Worm (Caenorhabditis elegans) whole organism, late embryonic: ENCODE results near the gene dhs-18.

ENCODE experiments used
- C08G9.2 ChIP-seq: sonication (generic microtip); optimal IDR thresholded peaks from 2 replicates; lab custom pipeline; 2016; ENCODE audit warnings: mild to moderate bottlenecking, missing genetic modification characterization, moderate library complexity, missing compliant biosample characterization
- F13H6.1 ChIP-seq: sonication (generic microtip); optimal IDR thresholded peaks from 2 replicates; lab custom pipeline; 2016; ENCODE audit warnings: missing genetic modification characterization, missing compliant biosample characterization
- K02D7.2 ChIP-seq: sonication (generic microtip); optimal IDR thresholded peaks from 2 replicates; lab custom pipeline; 2017; ENCODE audit warnings: mild to moderate bottlenecking, missing genetic modification characterization, missing compliant biosample characterization
- ahr-1 ChIP-seq: sonication (generic microtip); optimal IDR thresholded peaks from 2 replicates; lab custom pipeline; 2016; ENCODE audit warnings: missing genetic modification characterization, missing compliant biosample characterization
- ama-1 ChIP-seq: fragments of 150-350 bp; optimal IDR thresholded peaks from 2 replicates; lab custom pipeline; 2014
- ceh-14 ChIP-seq: sonication (generic microtip); optimal IDR thresholded peaks from 2 replicates; lab custom pipeline; 2016; ENCODE audit warnings: missing genotype, missing genetic modification characterization, missing compliant biosample characterization
- ceh-18 ChIP-seq: sonication (generic microtip); optimal IDR thresholded peaks from 2 replicates; lab custom pipeline; 2016; ENCODE audit warnings: missing genetic modification characterization, missing compliant biosample characterization
- ceh-19 ChIP-seq: fragments of 200-800 bp; sonication (Bioruptor generic); optimal IDR thresholded peaks from 2 replicates; lab custom pipeline; 2018; ENCODE audit warnings: mild to moderate bottlenecking, missing genetic modification characterization, missing compliant biosample characterization
- ceh-34 ChIP-seq: sonication (generic microtip); optimal IDR thresholded peaks from 2 replicates; lab custom pipeline; 2016; ENCODE audit warnings: mild to moderate bottlenecking, missing genetic modification characterization, missing compliant biosample characterization
- ceh-45 ChIP-seq: fragments of 200-800 bp; sonication (Bioruptor generic); IDR thresholded peaks from 2 replicates; pipeline ENCODE4 v1.3.6; 2022; ENCODE audit warnings: missing genetic modification reagents, missing genetic modification characterization, missing compliant biosample characterization
- elt-2 ChIP-seq: sonication (generic microtip); optimal IDR thresholded peaks from 2 replicates; lab custom pipeline; 2016; ENCODE audit warnings: missing genetic modification reagents, missing genetic modification characterization, missing compliant biosample characterization
- elt-4 ChIP-seq: sonication (generic microtip); optimal IDR thresholded peaks from 2 replicates; lab custom pipeline; 2016; ENCODE audit warnings: missing genetic modification characterization, missing compliant biosample characterization
- eyg-1 ChIP-seq: sonication (generic microtip); optimal IDR thresholded peaks from 2 replicates; lab custom pipeline; 2016; ENCODE audit warnings: missing genotype, missing genetic modification characterization, missing compliant biosample characterization
- fkh-10 ChIP-seq: fragments of 150-350 bp; optimal IDR thresholded peaks from 2 replicates; lab custom pipeline; 2014; ENCODE audit warnings: missing biosample characterization, missing genetic modification reagents, missing genetic modification characterization
- gmeb-2 ChIP-seq: sonication (generic microtip); optimal IDR thresholded peaks from 2 replicates; lab custom pipeline; 2016; ENCODE audit warnings: missing genetic modification characterization, inconsistent platforms, missing compliant biosample characterization
- hlh-13 ChIP-seq: fragments of 200-800 bp; sonication (Bioruptor generic); optimal IDR thresholded peaks from 2 replicates; lab custom pipeline; 2018; ENCODE audit warnings: mild to moderate bottlenecking, missing genetic modification characterization, missing compliant biosample characterization
- hlh-15 ChIP-seq: sonication (generic microtip); optimal IDR thresholded peaks from 2 replicates; lab custom pipeline; 2016; ENCODE audit warnings: missing genetic modification characterization, missing compliant biosample characterization
- hlh-6 ChIP-seq: sonication (generic microtip); optimal IDR thresholded peaks from 2 replicates; lab custom pipeline; 2016; ENCODE audit warnings: missing genotype, missing genetic modification characterization, missing compliant biosample characterization
- lim-6 ChIP-seq: sonication (generic microtip); optimal IDR thresholded peaks from 2 replicates; lab custom pipeline; 2016; ENCODE audit warnings: missing genetic modification characterization, missing compliant biosample characterization
- madf-2 ChIP-seq: sonication (generic microtip); optimal IDR thresholded peaks from 2 replicates; lab custom pipeline; 2017; ENCODE audit warnings: missing genetic modification characterization, missing compliant biosample characterization
- nfya-1 ChIP-seq: sonication (generic microtip); optimal IDR thresholded peaks from 2 replicates; lab custom pipeline; 2017; ENCODE audit warnings: missing genetic modification characterization, mild to moderate bottlenecking, missing compliant biosample characterization, antibody characterized with exemption, moderate library complexity
- nhr-11 ChIP-seq: fragments of 150-350 bp; optimal IDR thresholded peaks from 2 replicates; lab custom pipeline; 2014; ENCODE audit warnings: missing biosample characterization, missing genetic modification characterization
- npax-4 ChIP-seq: sonication (generic microtip); optimal IDR thresholded peaks from 2 replicates; lab custom pipeline; 2016; ENCODE audit warnings: missing genetic modification characterization, missing compliant biosample characterization
- odd-2 ChIP-seq: sonication (generic microtip); optimal IDR thresholded peaks from 2 replicates; lab custom pipeline; 2017; ENCODE audit warnings: antibody characterized with exemption, mild to moderate bottlenecking, missing genetic modification characterization, missing compliant biosample characterization
- pat-9 ChIP-seq: fragments of 200-800 bp; sonication (Bioruptor generic); optimal IDR thresholded peaks from 2 replicates; lab custom pipeline; 2018; ENCODE audit warnings: mild to moderate bottlenecking, missing genetic modification characterization, moderate library complexity, missing compliant biosample characterization
- pax-1 ChIP-seq: fragments of 150-350 bp; optimal IDR thresholded peaks from 2 replicates; lab custom pipeline; 2014; ENCODE audit warnings: missing biosample characterization, missing genetic modification characterization
- pha-2 ChIP-seq: sonication (generic microtip); optimal IDR thresholded peaks from 2 replicates; lab custom pipeline; 2017; ENCODE audit warnings: mild to moderate bottlenecking, missing genetic modification characterization, missing compliant biosample characterization
- pha-4 ChIP-seq: fragments of 150-350 bp; optimal IDR thresholded peaks from 2 replicates; lab custom pipeline; 2018; ENCODE audit warnings: missing biosample characterization, missing genetic modification reagents, missing genetic modification characterization
- pqm-1 ChIP-seq: sonication (generic microtip); optimal IDR thresholded peaks from 2 replicates; lab custom pipeline; 2016; ENCODE audit warnings: missing genetic modification characterization, missing compliant biosample characterization
- tbx-2 ChIP-seq: sonication (generic microtip); optimal IDR thresholded peaks from 2 replicates; lab custom pipeline; 2016; ENCODE audit warnings: missing genetic modification characterization, missing compliant biosample characterization
- tbx-7 ChIP-seq: sonication (generic microtip); optimal IDR thresholded peaks from 2 replicates; lab custom pipeline; 2016; ENCODE audit warnings: missing genotype, missing genetic modification characterization, missing compliant biosample characterization
- ttx-3 ChIP-seq: sonication (generic microtip); optimal IDR thresholded peaks from 2 replicates; lab custom pipeline; 2016; ENCODE audit warnings: missing genetic modification reagents, missing genetic modification characterization, missing compliant biosample characterization
- unc-3 ChIP-seq, 2 experiments: fragments of 200-800 bp in 1 of 2; sonication (Bioruptor generic) in 1 of 2; sonication (generic microtip) in 1 of 2; conservative IDR thresholded peaks in 1 of 2; optimal IDR thresholded peaks in 1 of 2; 2 replicates each; pipeline versions ENCODE4 v1.3.6 to Lab custom; 2016 to 2022; ENCODE audit warnings: missing compliant biosample characterization in 2 of 2, missing genetic modification characterization in 2 of 2, missing genetic modification reagents in 1 of 2
- unc-42 ChIP-seq: sonication (generic microtip); optimal IDR thresholded peaks from 2 replicates; lab custom pipeline; 2016; ENCODE audit warnings: missing genotype, missing genetic modification characterization, missing compliant biosample characterization
- ztf-16 ChIP-seq: sonication (generic microtip); optimal IDR thresholded peaks from 2 replicates; lab custom pipeline; 2017; ENCODE audit warnings: missing genetic modification characterization, missing compliant biosample characterization

Gene dhs-18

ce11 chrV:11012419-11012818, 34.2 kb downstream of the dhs-18 start, which contains the start of gene C13G3.1:
Gene C13G3.1 (minus strand): TSS chrV:11012465.
- no peak for TF ChIP-seq ttx-3 (tag; lab: Kevin White, UChicago)
- TF ChIP-seq ceh-18, result no peak

ce11 chrV:11011807-11012206, 34.8 kb downstream of the dhs-18 start:
- TF ChIP-seq C08G9.2 (tag; lab: Kevin White, UChicago) (no peak), odd-2 (tag; lab: Kevin White, UChicago) (no peak), ceh-19 (GFP tag; lab: Kevin White, UChicago) (no peak), ceh-14 (tag; lab: Kevin White, UChicago) (no peak), unc-42 (tag; lab: Kevin White, UChicago) (no peak), elt-4 (no peak), ahr-1 (tag; lab: Kevin White, UChicago) (no peak), tbx-2 (tag; lab: Kevin White, UChicago) (no peak), lim-6 (tag; lab: Kevin White, UChicago) (no peak), madf-2 (tag; lab: Kevin White, UChicago) (no peak), pax-1 (tag; lab: Kevin White, UChicago) (no peak), F13H6.1 (tag; lab: Kevin White, UChicago) (no peak), eyg-1 (no peak), npax-4 (tag; lab: Kevin White, UChicago) (no peak), ceh-45 (GFP tag; lab: Robert Waterston, UW) (no peak), ztf-16 (tag; lab: Kevin White, UChicago) (no peak), pqm-1 (tag; lab: Kevin White, UChicago) (no peak), ceh-34 (tag; lab: Kevin White, UChicago) (no peak)

ce11 chrV:11010768-11011167, 35.9 kb downstream of the dhs-18 start:
- no peak for TF ChIP-seq pha-2 (tag; lab: Kevin White, UChicago)
- TF ChIP-seq ceh-45 (GFP tag; lab: Robert Waterston, UW), result no peak
- no peak for TF ChIP-seq nhr-11 (tag; lab: Kevin White, UChicago)
- TF ChIP-seq odd-2 (tag; lab: Kevin White, UChicago), result no peak
- TF ChIP-seq nfya-1 (tag; lab: Kevin White, UChicago), result no peak
- TF ChIP-seq ceh-14 (tag; lab: Kevin White, UChicago), result no peak
- TF ChIP-seq hlh-15 (tag; lab: Kevin White, UChicago), result no peak
- TF ChIP-seq C08G9.2 (tag; lab: Kevin White, UChicago), result no peak
- TF ChIP-seq pha-4 (tag; lab: Kevin White, UChicago), result no peak
- no peak for TF ChIP-seq hlh-6 (tag; lab: Kevin White, UChicago)
- TF ChIP-seq hlh-13 (GFP tag; lab: Kevin White, UChicago), result no peak
- TF ChIP-seq, all 69 proteins: peak for 0

ce11 chrV:11009124-11009524, 37.5 kb downstream of the dhs-18 start:
- TF ChIP-seq elt-2 (tag; lab: Kevin White, UChicago) (peak; percentile 84), pha-2 (tag; lab: Kevin White, UChicago) (no peak)

- TF ChIP-seq nhr-11 (tag; lab: Kevin White, UChicago) (no peak), elt-2 (tag; lab: Kevin White, UChicago) (peak; percentile 54)
- TF ChIP-seq, all 69 proteins: peak for 1
These were observed 39.0 kb downstream of the dhs-18 start for ce11 chrV:11007651-11008050.

ce11 chrV:11004094-11004493, 42.5 kb downstream of the dhs-18 start:
- no peak for TF ChIP-seq ceh-34 (tag; lab: Kevin White, UChicago)

- TF ChIP-seq fkh-10 (no peak), tbx-7 (tag; lab: Kevin White, UChicago) (no peak), pha-4 (tag; lab: Kevin White, UChicago) (no peak), ama-1 (lab: Kevin White, UChicago) (no peak), ceh-45 (GFP tag; lab: Robert Waterston, UW) (no peak), hlh-15 (tag; lab: Kevin White, UChicago) (no peak), gmeb-2 (no peak), unc-3 (GFP tag; conservative IDR thresholded peaks at IDR 0.05; lab: Robert Waterston, UW) (no peak), unc-3 (tag; optimal IDR thresholded peaks at IDR 0.05; lab: Kevin White, UChicago) (no peak), pat-9 (tag; lab: Kevin White, UChicago) (no peak), K02D7.2 (tag; lab: Kevin White, UChicago) (no peak), ceh-14 (tag; lab: Kevin White, UChicago) (no peak), ceh-19 (GFP tag; lab: Kevin White, UChicago) (no peak)
- TF ChIP-seq, all 69 proteins: peak for 0
These were observed 44.2 kb downstream of the dhs-18 start, which contains the start of gene F53B7.4 for ce11 chrV:11002434-11002833. Gene F53B7.4 (minus strand): TSS chrV:11002534.
